Fruit fly (Drosophila melanogaster) whole organism, prepupa: Measurements from ENCODE around the gene bun.

ENCODE experiments used
- CG7368 ChIP-seq: fragments of 200-800 bp; sonication (Bioruptor generic); optimal IDR thresholded peaks from 3 replicates; lab custom pipeline; 2016; ENCODE audit warnings: missing biosample characterization, missing genetic modification characterization
- OdsH ChIP-seq: fragments of 200-800 bp; sonication (Bioruptor generic); optimal IDR thresholded peaks from 3 replicates; lab custom pipeline; 2016; ENCODE audit warnings: missing biosample characterization, missing genetic modification characterization

DNA sequence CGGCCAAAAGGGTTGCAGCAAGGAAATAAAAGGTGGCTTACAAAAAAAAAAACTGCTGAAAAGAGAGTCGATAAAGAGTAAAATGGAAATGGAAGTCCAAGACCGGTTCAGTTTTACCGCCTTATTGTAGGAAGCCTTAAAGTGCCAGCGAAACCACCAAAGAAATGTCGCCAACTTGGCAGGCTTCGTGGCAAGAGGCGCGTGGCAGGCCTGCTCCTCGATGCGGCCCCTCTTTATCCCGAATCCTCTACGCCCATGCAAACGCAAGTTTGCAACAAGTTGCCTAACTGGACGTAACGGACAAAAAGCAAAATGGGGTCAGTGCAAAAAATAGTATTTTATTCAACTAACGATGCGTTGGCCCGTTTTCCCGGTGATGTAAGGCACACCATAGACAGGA is 65.6 kb downstream of the bun start:
- no peak for TF ChIP-seq CG7368 (GFP tag; lab: Kevin White, UChicago)
- no peak for TF ChIP-seq OdsH (GFP tag; lab: Kevin White, UChicago)
